Worm (Caenorhabditis elegans) whole organism, early embryonic: ENCODE results near the gene B0280.9.

ENCODE experiments used
- B0310.2 ChIP-seq: sonication (generic microtip); optimal IDR thresholded peaks from 2 replicates; lab custom pipeline; 2016; ENCODE audit warnings: mild to moderate bottlenecking, missing genetic modification characterization, missing compliant biosample characterization
- F13C5.2 ChIP-seq: sonication (generic microtip); optimal IDR thresholded peaks from 2 replicates; lab custom pipeline; 2017; ENCODE audit warnings: mild to moderate bottlenecking, missing genetic modification characterization, inconsistent platforms, missing compliant biosample characterization
- aly-1 ChIP-seq: sonication (generic microtip); optimal IDR thresholded peaks from 2 replicates; lab custom pipeline; 2016; ENCODE audit warnings: missing genetic modification characterization, missing compliant biosample characterization
- ama-1 ChIP-seq: fragments of 150-350 bp; optimal IDR thresholded peaks from 2 replicates; lab custom pipeline; 2014
- ceh-13 ChIP-seq: fragments of 200-800 bp; sonication (Bioruptor generic); optimal IDR thresholded peaks from 2 replicates; lab custom pipeline; 2018; ENCODE audit warnings: mild to moderate bottlenecking, missing genetic modification characterization, missing compliant biosample characterization
- ceh-36 ChIP-seq: sonication (generic microtip); optimal IDR thresholded peaks from 2 replicates; lab custom pipeline; 2016; ENCODE audit warnings: missing genetic modification characterization, inconsistent platforms, missing compliant biosample characterization
- ets-7 ChIP-seq: sonication (generic microtip); optimal IDR thresholded peaks from 2 replicates; lab custom pipeline; 2016; ENCODE audit warnings: missing genotype, missing genetic modification characterization, missing compliant biosample characterization
- flt-1 ChIP-seq: fragments of 200-800 bp; sonication (Bioruptor generic); IDR thresholded peaks from 2 replicates; pipeline ENCODE4 v1.3.6; 2022; ENCODE audit warnings: missing genetic modification characterization, missing compliant biosample characterization
- hmbx-1 ChIP-seq: sonication (generic microtip); optimal IDR thresholded peaks from 2 replicates; lab custom pipeline; 2016; ENCODE audit warnings: mild to moderate bottlenecking, missing genetic modification characterization, missing compliant biosample characterization
- hmg-4 ChIP-seq: fragments of 200-800 bp; sonication (Bioruptor generic); optimal IDR thresholded peaks from 2 replicates; lab custom pipeline; 2018; ENCODE audit warnings: mild to moderate bottlenecking, missing genetic modification characterization, missing compliant biosample characterization
- hnd-1 ChIP-seq: sonication (generic microtip); optimal IDR thresholded peaks from 2 replicates; lab custom pipeline; 2016; ENCODE audit warnings: missing genetic modification characterization, missing compliant biosample characterization
- pes-1 ChIP-seq: fragments of 200-800 bp; sonication (Bioruptor generic); IDR thresholded peaks from 2 replicates; pipeline ENCODE4 v1.3.6; 2022; ENCODE audit warnings: missing genetic modification reagents, missing genetic modification characterization, missing compliant biosample characterization
- scrt-1 ChIP-seq: fragments of 200-800 bp; sonication (Bioruptor generic); IDR thresholded peaks from 2 replicates; pipeline ENCODE4 v1.3.6; 2022; ENCODE audit warnings: missing genetic modification characterization, missing compliant biosample characterization
- sea-1 ChIP-seq: fragments of 200-800 bp; sonication (Bioruptor generic); conservative IDR thresholded peaks from 2 replicates; pipeline ENCODE4 v1.3.6; 2022; ENCODE audit warnings: missing genetic modification characterization, missing compliant biosample characterization
- tbx-11 ChIP-seq: fragments of 200-800 bp; sonication (Bioruptor generic); IDR thresholded peaks from 2 replicates; pipeline ENCODE4 v1.3.6; 2022; ENCODE audit warnings: missing genetic modification characterization, missing compliant biosample characterization
- tbx-37 ChIP-seq: fragments of 200-800 bp; sonication (Bioruptor generic); conservative IDR thresholded peaks from 2 replicates; pipeline ENCODE4 v1.3.6; 2022; ENCODE audit warnings: missing genetic modification reagents, missing genetic modification characterization, missing compliant biosample characterization
- tra-4 ChIP-seq: sonication (generic microtip); optimal IDR thresholded peaks from 2 replicates; lab custom pipeline; 2017; ENCODE audit warnings: missing genetic modification characterization, missing compliant biosample characterization

Gene B0280.9

ce11 chrIII:7122860-7123259, at the start of gene B0280.9, which contains the start of gene rpia-1:
Gene B0280.9 (minus strand): TSS chrIII:7122895.
Gene rpia-1 (plus strand): TSS chrIII:7123128.
- no peak for TF ChIP-seq ceh-36
- TF ChIP-seq B0310.2 (tag; lab: Kevin White, UChicago): no peak
- TF ChIP-seq tbx-11 (GFP tag; lab: Robert Waterston, UW): no peak
- no peak for TF ChIP-seq ceh-13 (GFP tag; lab: Kevin White, UChicago)
- no peak for TF ChIP-seq sea-1
- no peak for TF ChIP-seq flt-1
- no peak for TF ChIP-seq scrt-1
- no peak for TF ChIP-seq hmg-4
- no peak for TF ChIP-seq pes-1 (GFP tag; lab: Robert Waterston, UW)
- no peak for TF ChIP-seq tra-4 (tag; lab: Kevin White, UChicago)
- TF ChIP-seq aly-1 (tag; lab: Kevin White, UChicago): no peak
- TF ChIP-seq ama-1: no peak
- TF ChIP-seq hmbx-1 (tag; lab: Kevin White, UChicago): no peak

ce11 chrIII:7170090-7170489, 47.4 kb upstream of the B0280.9 start:
- TF ChIP-seq ama-1 (no peak), hnd-1 (tag; lab: Kevin White, UChicago) (no peak), ceh-36 (no peak), flt-1 (no peak), hmg-4 (no peak), F13C5.2 (tag; lab: Kevin White, UChicago) (no peak), tra-4 (tag; lab: Kevin White, UChicago) (no peak), ceh-13 (GFP tag; lab: Kevin White, UChicago) (no peak), hmbx-1 (tag; lab: Kevin White, UChicago) (no peak), aly-1 (tag; lab: Kevin White, UChicago) (no peak), tbx-11 (GFP tag; lab: Robert Waterston, UW) (no peak), B0310.2 (tag; lab: Kevin White, UChicago) (no peak), scrt-1 (no peak), tbx-37 (GFP tag; lab: Robert Waterston, UW) (no peak)

- no peak for TF ChIP-seq tbx-37 (GFP tag; lab: Robert Waterston, UW)
- no peak for TF ChIP-seq scrt-1
- no peak for TF ChIP-seq hmbx-1 (tag; lab: Kevin White, UChicago)
- TF ChIP-seq ets-7: no peak
- no peak for TF ChIP-seq B0310.2 (tag; lab: Kevin White, UChicago)
- no peak for TF ChIP-seq hmg-4
- TF ChIP-seq aly-1 (tag; lab: Kevin White, UChicago): no peak
- TF ChIP-seq tra-4 (tag; lab: Kevin White, UChicago): no peak
- no peak for TF ChIP-seq sea-1
- TF ChIP-seq hnd-1 (tag; lab: Kevin White, UChicago): no peak
- no peak for TF ChIP-seq flt-1
- TF ChIP-seq tbx-11 (GFP tag; lab: Robert Waterston, UW): no peak
- no peak for TF ChIP-seq F13C5.2 (tag; lab: Kevin White, UChicago)
- TF ChIP-seq ama-1: no peak
- TF ChIP-seq ceh-36: no peak
Measured at ce11 chrIII:7167568-7167937, 44.9 kb upstream of the B0280.9 start, which contains the start of gene acs-4. Gene acs-4 (plus strand): TSS chrIII:7167838.

ce11 chrIII:7166664-7167567, 44.2 kb upstream of the B0280.9 start:
- no peak for TF ChIP-seq pes-1 (GFP tag; lab: Robert Waterston, UW)
- no peak for TF ChIP-seq hmbx-1 (tag; lab: Kevin White, UChicago)
- no peak for TF ChIP-seq hnd-1 (tag; lab: Kevin White, UChicago)
- TF ChIP-seq scrt-1: no peak
- TF ChIP-seq aly-1 (tag; lab: Kevin White, UChicago): no peak
- no peak for TF ChIP-seq ceh-13 (GFP tag; lab: Kevin White, UChicago)
- no peak for TF ChIP-seq ets-7
- no peak for TF ChIP-seq ceh-36
- TF ChIP-seq F13C5.2 (tag; lab: Kevin White, UChicago): no peak
- no peak for TF ChIP-seq tbx-11 (GFP tag; lab: Robert Waterston, UW)
- no peak for TF ChIP-seq B0310.2 (tag; lab: Kevin White, UChicago)
- TF ChIP-seq tra-4 (tag; lab: Kevin White, UChicago): no peak
- TF ChIP-seq tbx-37 (GFP tag; lab: Robert Waterston, UW): no peak
- no peak for TF ChIP-seq hmg-4
- TF ChIP-seq sea-1: no peak
- no peak for TF ChIP-seq ama-1
- TF ChIP-seq flt-1: no peak

DNA sequence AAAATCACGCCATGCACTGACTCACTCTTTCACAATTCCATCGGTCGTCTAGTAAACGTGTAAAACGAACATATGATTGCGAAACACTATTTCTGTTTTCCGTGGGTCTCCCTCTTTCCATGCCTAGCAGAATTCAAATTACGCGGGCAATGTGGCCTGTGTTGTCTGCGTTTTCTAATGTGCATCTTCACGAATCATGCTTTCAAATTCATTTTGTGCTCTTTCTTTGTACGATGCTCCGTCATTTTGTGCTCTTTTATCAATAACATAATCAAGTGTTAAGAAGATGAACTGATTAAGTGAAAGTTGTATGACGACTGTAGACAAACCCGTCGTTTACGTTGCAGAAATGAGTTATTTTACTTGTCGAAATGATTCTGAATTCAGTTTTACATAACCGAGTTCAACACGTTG, 43.1 kb upstream of the B0280.9 start:
- TF ChIP-seq tbx-11 (GFP tag; lab: Robert Waterston, UW) (no peak), tra-4 (tag; lab: Kevin White, UChicago) (no peak), ceh-36 (no peak), B0310.2 (tag; lab: Kevin White, UChicago) (no peak), pes-1 (GFP tag; lab: Robert Waterston, UW) (no peak), tbx-37 (GFP tag; lab: Robert Waterston, UW) (no peak), ets-7 (no peak)

DNA sequence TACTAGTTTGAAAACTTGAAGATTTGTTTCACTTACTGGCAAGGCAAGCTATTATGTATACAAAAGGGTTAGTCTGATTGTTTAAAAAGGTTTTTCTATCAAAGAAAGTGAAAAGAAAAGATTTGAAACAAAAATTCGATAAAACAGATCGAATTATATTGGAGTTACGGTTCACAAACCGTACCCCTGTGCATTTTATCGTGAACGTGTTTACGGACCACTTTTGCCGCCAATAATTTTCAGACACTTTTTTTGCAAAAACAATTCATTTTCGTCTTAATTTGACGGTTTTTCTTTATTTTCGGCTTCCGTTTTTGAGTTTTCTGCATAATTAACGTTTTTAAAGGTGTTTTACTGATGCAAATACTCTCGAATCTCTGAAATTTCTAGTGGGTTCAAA, 42.6 kb upstream of the B0280.9 start:
- no peak for TF ChIP-seq tbx-37 (GFP tag; lab: Robert Waterston, UW)
- no peak for TF ChIP-seq scrt-1
- TF ChIP-seq hnd-1 (tag; lab: Kevin White, UChicago): no peak
- no peak for TF ChIP-seq tbx-11 (GFP tag; lab: Robert Waterston, UW)
- TF ChIP-seq hmg-4: no peak
- TF ChIP-seq B0310.2 (tag; lab: Kevin White, UChicago): no peak
- TF ChIP-seq hmbx-1 (tag; lab: Kevin White, UChicago): no peak
- no peak for TF ChIP-seq aly-1 (tag; lab: Kevin White, UChicago)
- no peak for TF ChIP-seq ceh-36
- TF ChIP-seq sea-1: no peak
- no peak for TF ChIP-seq pes-1 (GFP tag; lab: Robert Waterston, UW)
- TF ChIP-seq ets-7: no peak
